Fruit fly (Drosophila melanogaster): ENCODE measurements around the gene Rlb1.

Rlb1 gene

dm6 chr3R:9513052-9513420 is at the start of gene Rlb1, which contains the start of gene Ras85D:
Gene Rlb1, plus strand, starts transcription at chr3R:9513327.
Gene Ras85D, minus strand, starts transcription at chr3R:9513067.
- TF ChIP-seq psq (optimal IDR thresholded peaks at IDR 0.05) = no peak
- TF ChIP-seq usp (GFP tag; optimal IDR thresholded peaks at IDR 0.05) = no peak
- no peak for TF ChIP-seq Dll (optimal IDR thresholded peaks at IDR 0.05)
- TF ChIP-seq CG8478 (optimal IDR thresholded peaks at IDR 0.05) = no peak
- TF ChIP-seq pan (optimal IDR thresholded peaks at IDR 0.05) = no peak
- TF ChIP-seq EcR (GFP tag; optimal IDR thresholded peaks at IDR 0.05) = no peak

dm6 chr3R:9468109-9468508 is 45.0 kb upstream of the Rlb1 start:
- TF ChIP-seq pan (optimal IDR thresholded peaks at IDR 0.05) = no peak
- no peak for TF ChIP-seq usp (GFP tag; optimal IDR thresholded peaks at IDR 0.05)
- TF ChIP-seq EcR (GFP tag; optimal IDR thresholded peaks at IDR 0.05) = no peak

DNA sequence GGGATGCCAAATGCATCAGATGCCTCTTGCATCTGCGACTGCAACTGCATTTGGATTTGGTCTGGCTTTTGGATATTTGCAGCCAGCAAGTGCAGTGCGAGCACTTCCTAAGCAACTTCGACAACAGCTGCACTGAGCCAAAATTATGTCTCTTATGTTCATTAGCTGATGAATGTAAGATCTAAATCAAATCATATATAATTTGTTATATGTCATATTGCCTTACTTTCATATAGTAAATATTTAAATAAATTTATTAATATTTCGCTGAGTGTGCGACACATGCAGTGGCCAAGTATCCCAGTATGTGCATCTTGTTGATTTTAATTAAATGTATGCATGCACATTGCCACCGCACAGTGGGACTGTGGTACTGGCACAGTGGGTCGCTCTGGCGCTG is 32.7 kb upstream of the Rlb1 start:
- TF ChIP-seq usp (GFP tag; optimal IDR thresholded peaks at IDR 0.05) (no peak), pan (optimal IDR thresholded peaks at IDR 0.05) (no peak), EcR (GFP tag; optimal IDR thresholded peaks at IDR 0.05) (no peak)

DNA sequence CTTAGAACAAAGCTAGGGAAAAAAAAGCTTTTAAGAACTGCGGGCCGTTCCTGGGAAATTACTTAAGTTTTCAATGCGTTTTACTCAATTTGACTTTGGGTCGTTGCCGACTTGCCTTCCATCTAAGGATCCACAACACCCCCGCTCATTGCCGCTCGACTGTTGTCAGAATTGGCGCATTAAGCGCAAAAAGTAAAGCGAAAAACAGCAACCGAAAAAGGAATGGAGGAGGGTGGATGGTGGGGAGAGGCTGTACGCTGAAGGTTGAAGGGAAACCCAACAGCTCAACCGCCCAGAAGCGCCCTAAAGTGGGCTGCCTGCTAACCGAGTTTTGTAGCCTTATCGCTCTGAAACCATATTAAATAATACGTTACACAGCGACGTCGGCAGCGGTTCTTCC is 25.6 kb upstream of the Rlb1 start:
- TF ChIP-seq CG8478 (optimal IDR thresholded peaks at IDR 0.05) (no peak), pan (optimal IDR thresholded peaks at IDR 0.05) (no peak), EcR (GFP tag; optimal IDR thresholded peaks at IDR 0.05) (no peak), usp (GFP tag; optimal IDR thresholded peaks at IDR 0.05) (no peak), psq (optimal IDR thresholded peaks at IDR 0.05) (no peak), Dll (optimal IDR thresholded peaks at IDR 0.05) (no peak)

DNA sequence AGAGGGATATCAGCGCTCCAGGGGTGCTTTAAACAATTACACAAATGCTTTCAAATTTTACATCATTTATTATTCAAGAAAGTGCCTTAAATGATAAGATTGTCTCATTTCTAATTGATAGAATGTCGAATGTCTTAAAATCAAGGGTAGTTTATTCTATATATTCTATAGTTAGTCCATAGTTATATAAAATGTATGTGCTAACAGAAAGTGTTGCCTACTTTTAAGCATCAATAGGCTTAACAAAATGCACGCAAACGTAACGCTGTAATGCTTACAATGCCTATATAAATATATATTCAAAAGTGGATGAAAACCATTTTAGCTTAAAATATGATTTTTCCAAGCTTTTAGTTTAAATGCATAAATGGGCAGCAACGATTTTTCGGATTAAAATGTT is 25.2 kb upstream of the Rlb1 start:
- TF ChIP-seq usp (GFP tag; optimal IDR thresholded peaks at IDR 0.05) (no peak), pan (optimal IDR thresholded peaks at IDR 0.05) (no peak), CG8478 (optimal IDR thresholded peaks at IDR 0.05) (no peak), psq (optimal IDR thresholded peaks at IDR 0.05) (no peak), EcR (GFP tag; optimal IDR thresholded peaks at IDR 0.05) (no peak), Dll (optimal IDR thresholded peaks at IDR 0.05) (no peak)

dm6 chr3R:9488493-9488892 is 24.6 kb upstream of the Rlb1 start:
- TF ChIP-seq psq (optimal IDR thresholded peaks at IDR 0.05) (no peak), CG8478 (optimal IDR thresholded peaks at IDR 0.05) (no peak), usp (GFP tag; optimal IDR thresholded peaks at IDR 0.05) (no peak), Dll (optimal IDR thresholded peaks at IDR 0.05) (no peak)

DNA sequence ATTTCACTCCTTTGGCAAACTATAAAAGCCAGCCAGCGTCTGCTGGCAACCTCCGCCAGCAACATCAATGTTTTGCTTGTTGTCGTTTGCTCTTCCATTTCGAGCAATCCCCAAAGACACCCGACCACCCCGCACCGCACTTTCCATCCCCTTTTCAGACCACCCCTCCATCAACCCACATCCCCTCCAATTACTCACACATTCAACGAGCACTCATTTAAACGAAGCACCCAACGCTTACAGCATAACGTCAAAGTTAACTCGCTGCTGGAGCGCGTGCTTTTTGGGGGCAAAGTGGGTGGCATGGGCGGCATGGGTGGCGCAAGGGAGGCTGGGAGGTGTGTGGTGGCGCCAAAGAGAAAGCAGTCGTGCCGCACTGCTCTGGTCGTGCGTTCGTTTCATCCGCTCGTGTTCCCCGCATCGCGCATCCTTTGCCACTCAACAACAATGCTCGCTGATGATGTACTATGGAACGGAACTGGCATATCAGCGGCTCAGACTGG is 22.0 kb upstream of the Rlb1 start:
- TF ChIP-seq CG8478 (optimal IDR thresholded peaks at IDR 0.05) = no peak
- no peak for TF ChIP-seq Dll (optimal IDR thresholded peaks at IDR 0.05)
- no peak for TF ChIP-seq EcR (GFP tag; optimal IDR thresholded peaks at IDR 0.05)
- no peak for TF ChIP-seq usp (GFP tag; optimal IDR thresholded peaks at IDR 0.05)
- TF ChIP-seq pan (optimal IDR thresholded peaks at IDR 0.05) = no peak
- TF ChIP-seq psq (optimal IDR thresholded peaks at IDR 0.05) = no peak

DNA sequence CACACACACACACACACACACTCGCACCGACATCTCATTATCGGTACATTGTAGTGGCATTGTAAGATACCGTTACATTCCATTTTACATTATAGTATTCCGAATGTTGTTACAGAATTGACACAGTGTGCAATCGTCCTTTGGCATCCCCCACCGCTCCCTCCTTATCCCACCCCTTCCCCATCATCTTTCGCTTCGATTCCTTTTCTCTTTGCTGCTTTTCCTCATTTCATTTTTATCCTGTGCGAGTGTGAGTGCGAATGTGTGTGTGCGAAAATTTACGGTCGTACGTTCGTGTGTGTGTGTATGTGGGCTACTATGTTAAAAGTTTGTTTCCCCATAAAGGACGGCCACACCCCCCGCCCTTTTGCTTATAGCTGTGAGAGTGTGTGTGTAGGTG is 21.0 kb upstream of the Rlb1 start:
- TF ChIP-seq usp (GFP tag; optimal IDR thresholded peaks at IDR 0.05) (no peak), pan (optimal IDR thresholded peaks at IDR 0.05) (no peak), Dll (optimal IDR thresholded peaks at IDR 0.05) (no peak), psq (optimal IDR thresholded peaks at IDR 0.05) (no peak)

- TF ChIP-seq psq (optimal IDR thresholded peaks at IDR 0.05) = no peak
- TF ChIP-seq usp (GFP tag; optimal IDR thresholded peaks at IDR 0.05) = no peak
- TF ChIP-seq pan (optimal IDR thresholded peaks at IDR 0.05) = no peak
- no peak for TF ChIP-seq CG8478 (optimal IDR thresholded peaks at IDR 0.05)
- no peak for TF ChIP-seq EcR (GFP tag; optimal IDR thresholded peaks at IDR 0.05)
- no peak for TF ChIP-seq Dll (optimal IDR thresholded peaks at IDR 0.05)
Measured at dm6 chr3R:9493627-9494626, 19.2 kb upstream of the Rlb1 start, which contains the start of gene CG16779. Gene CG16779, minus strand, starts transcription at chr3R:9493677.

- TF ChIP-seq pan (optimal IDR thresholded peaks at IDR 0.05) (no peak), psq (optimal IDR thresholded peaks at IDR 0.05) (no peak), usp (GFP tag; optimal IDR thresholded peaks at IDR 0.05) (no peak), CG8478 (optimal IDR thresholded peaks at IDR 0.05) (no peak), EcR (GFP tag; optimal IDR thresholded peaks at IDR 0.05) (no peak), Dll (optimal IDR thresholded peaks at IDR 0.05) (no peak)
Measured at dm6 chr3R:9494627-9495009, 18.5 kb upstream of the Rlb1 start, which contains the start of gene phu. Gene phu, plus strand, starts transcription at chr3R:9494801.

dm6 chr3R:9496748-9497147 is 16.4 kb upstream of the Rlb1 start:
- TF ChIP-seq psq (optimal IDR thresholded peaks at IDR 0.05) (no peak), CG8478 (optimal IDR thresholded peaks at IDR 0.05) (no peak), pan (optimal IDR thresholded peaks at IDR 0.05) (no peak), usp (GFP tag; optimal IDR thresholded peaks at IDR 0.05) (no peak), EcR (GFP tag; optimal IDR thresholded peaks at IDR 0.05) (no peak), Dll (optimal IDR thresholded peaks at IDR 0.05) (no peak)

dm6 chr3R:9499238-9499637 is 13.9 kb upstream of the Rlb1 start:
- no peak for TF ChIP-seq Dll (optimal IDR thresholded peaks at IDR 0.05)
- TF ChIP-seq CG8478 (optimal IDR thresholded peaks at IDR 0.05) = no peak
- TF ChIP-seq psq (optimal IDR thresholded peaks at IDR 0.05) = no peak
- no peak for TF ChIP-seq pan (optimal IDR thresholded peaks at IDR 0.05)
- TF ChIP-seq usp (GFP tag; optimal IDR thresholded peaks at IDR 0.05) = no peak
- TF ChIP-seq EcR (GFP tag; optimal IDR thresholded peaks at IDR 0.05) = no peak

All from whole organism.